Worm (Caenorhabditis elegans) whole organism, L1 larva: ENCODE data around the gene pept-1.
A peak's percentile ranks its signal among the peaks of the same experiment; 100 is the strongest.

ENCODE experiments used
- C04F5.9 ChIP-seq: sonication (generic microtip); optimal IDR thresholded peaks from 2 replicates; lab custom pipeline; 2016; ENCODE audit warnings: missing genetic modification characterization, missing compliant biosample characterization
- C34B4.2 ChIP-seq: sonication (generic microtip); optimal IDR thresholded peaks from 2 replicates; lab custom pipeline; 2017; ENCODE audit warnings: mild to moderate bottlenecking, missing genetic modification characterization, missing compliant biosample characterization
- blmp-1 ChIP-seq: fragments of 150-350 bp; optimal IDR thresholded peaks from 2 replicates; lab custom pipeline; 2014; ENCODE audit warnings: missing biosample characterization, missing genetic modification characterization
- dpl-1 ChIP-seq, 3 experiments: fragments of 150-350 bp in 2 of 3; sonication (generic microtip) in 1 of 3; optimal IDR thresholded peaks; 2 replicates each; lab custom pipeline; 2014 to 2017; ENCODE audit warnings: missing biosample characterization in 3 of 3, missing genetic modification characterization in 3 of 3, missing genetic modification reagents in 3 of 3
- dsc-1 ChIP-seq: sonication (generic microtip); optimal IDR thresholded peaks from 2 replicates; lab custom pipeline; 2016; ENCODE audit warnings: mild to moderate bottlenecking, missing genetic modification characterization, missing compliant biosample characterization
- efl-1 ChIP-seq, 4 experiments: fragments of 150-350 bp; optimal IDR thresholded peaks in 3 of 4; peaks in 1 of 4; 1 replicate in 1 of 4; 2 replicates in 3 of 4; lab custom pipeline; 2014; ENCODE audit warnings: missing biosample characterization in 2 of 4, missing genetic modification characterization in 2 of 4, missing genetic modification reagents in 2 of 4
- efl-3 ChIP-seq: fragments of 200-800 bp; sonication (Bioruptor generic); optimal IDR thresholded peaks from 2 replicates; lab custom pipeline; 2018; ENCODE audit warnings: mild to moderate bottlenecking, missing genetic modification characterization, missing compliant biosample characterization
- egl-13 ChIP-seq: sonication (generic microtip); optimal IDR thresholded peaks from 2 replicates; lab custom pipeline; 2016; ENCODE audit warnings: missing genotype, missing genetic modification reagents, missing genetic modification characterization, missing compliant biosample characterization
- egl-27 ChIP-seq, 2 experiments: fragments of 150-350 bp in 1 of 2; sonication (generic microtip); optimal IDR thresholded peaks; 3 replicates each; lab custom pipeline; 2017 to 2018; ENCODE audit warnings: missing biosample characterization in 2 of 2, missing genetic modification characterization in 2 of 2, missing genetic modification reagents in 2 of 2
- elt-2 ChIP-seq: sonication (generic microtip); optimal IDR thresholded peaks from 2 replicates; lab custom pipeline; 2016; ENCODE audit warnings: missing genetic modification characterization, mild to moderate bottlenecking, inconsistent platforms, missing compliant biosample characterization, missing genetic modification reagents
- elt-3 ChIP-seq, 6 experiments: fragments of 150-350 bp in 1 of 6; sonication (generic microtip); optimal IDR thresholded peaks; 2 replicates each; lab custom pipeline; 2017 to 2018; ENCODE audit warnings: missing biosample characterization in 6 of 6, missing genetic modification characterization in 6 of 6, inconsistent platforms in 1 of 6
- ets-5 ChIP-seq: fragments of 200-800 bp; sonication (Bioruptor generic); IDR thresholded peaks from 2 replicates; pipeline ENCODE4 v1.3.6; 2022; ENCODE audit warnings: missing genetic modification characterization, missing compliant biosample characterization
- fkh-10 ChIP-seq: sonication (generic microtip); optimal IDR thresholded peaks from 2 replicates; lab custom pipeline; 2017; ENCODE audit warnings: missing biosample characterization, missing genetic modification reagents, missing genetic modification characterization
- fkh-4 ChIP-seq: sonication (generic microtip); optimal IDR thresholded peaks from 2 replicates; lab custom pipeline; 2016; ENCODE audit warnings: missing compliant biosample characterization, missing genetic modification characterization, borderline replicate concordance
- fos-1 ChIP-seq: fragments of 150-350 bp; optimal IDR thresholded peaks from 2 replicates; lab custom pipeline; 2014; ENCODE audit warnings: missing biosample characterization, missing genetic modification characterization
- hlh-17 ChIP-seq: fragments of 200-800 bp; sonication (Bioruptor generic); optimal IDR thresholded peaks from 2 replicates; lab custom pipeline; 2018; ENCODE audit warnings: missing genetic modification characterization, mild to moderate bottlenecking, missing compliant biosample characterization, moderate library complexity, borderline replicate concordance
- irx-1 ChIP-seq: sonication (generic microtip); optimal IDR thresholded peaks from 2 replicates; lab custom pipeline; 2016; ENCODE audit warnings: missing genetic modification characterization, missing compliant biosample characterization
- jun-1 ChIP-seq: fragments of 150-350 bp; optimal IDR thresholded peaks from 2 replicates; lab custom pipeline; 2014; ENCODE audit warnings: missing biosample characterization, missing genetic modification reagents, missing genetic modification characterization
- lin-14 ChIP-seq: fragments of 200-800 bp; sonication (Bioruptor generic); optimal IDR thresholded peaks from 2 replicates; lab custom pipeline; 2018; ENCODE audit warnings: mild to moderate bottlenecking, missing genetic modification characterization, moderate library complexity, missing compliant biosample characterization
- lin-15B ChIP-seq: fragments of 150-350 bp; sonication (generic microtip); optimal IDR thresholded peaks from 3 replicates; lab custom pipeline; 2014; ENCODE audit warnings: missing biosample characterization, missing genetic modification characterization
- lin-35 ChIP-seq, 2 experiments: fragments of 150-350 bp; optimal IDR thresholded peaks; 2 replicates each; lab custom pipeline; 2014; ENCODE audit warnings: missing biosample characterization in 2 of 2, missing genetic modification characterization in 2 of 2, missing genetic modification reagents in 2 of 2
- lin-39 ChIP-seq: fragments of 150-350 bp; optimal IDR thresholded peaks from 2 replicates; lab custom pipeline; 2014; ENCODE audit warnings: missing biosample characterization, missing genetic modification reagents, missing genetic modification characterization
- lsy-2 ChIP-seq, 2 experiments: fragments of 150-350 bp; optimal IDR thresholded peaks; 2 replicates each; lab custom pipeline; 2014; ENCODE audit warnings: missing biosample characterization in 2 of 2, missing genetic modification characterization in 2 of 2
- nhr-12 ChIP-seq: sonication (generic microtip); optimal IDR thresholded peaks from 2 replicates; lab custom pipeline; 2017; ENCODE audit warnings: missing biosample characterization, missing genetic modification characterization
- nhr-237 ChIP-seq: fragments of 150-350 bp; optimal IDR thresholded peaks from 2 replicates; lab custom pipeline; 2014; ENCODE audit warnings: missing biosample characterization, missing genetic modification characterization
- nhr-28 ChIP-seq: fragments of 150-350 bp; optimal IDR thresholded peaks from 2 replicates; lab custom pipeline; 2014; ENCODE audit warnings: missing biosample characterization, missing genetic modification characterization
- nhr-47 ChIP-seq: sonication (generic microtip); optimal IDR thresholded peaks from 2 replicates; lab custom pipeline; 2016; ENCODE audit warnings: mild to moderate bottlenecking, missing genetic modification characterization, moderate library complexity, missing compliant biosample characterization
- nhr-71 ChIP-seq: sonication (generic microtip); optimal IDR thresholded peaks from 2 replicates; lab custom pipeline; 2016; ENCODE audit warnings: mild to moderate bottlenecking, missing genetic modification characterization, moderate library complexity, missing compliant biosample characterization
- pag-3 ChIP-seq: sonication (generic microtip); optimal IDR thresholded peaks from 2 replicates; lab custom pipeline; 2017; ENCODE audit warnings: missing genetic modification characterization, mild to moderate bottlenecking, missing compliant biosample characterization, antibody characterized with exemption, borderline replicate concordance; ENCODE audit not compliant: insufficient read depth
- pax-3 ChIP-seq: fragments of 200-800 bp; sonication (Bioruptor generic); optimal IDR thresholded peaks from 2 replicates; lab custom pipeline; 2018; ENCODE audit warnings: mild to moderate bottlenecking, missing genetic modification characterization, moderate library complexity, missing compliant biosample characterization
- rnt-1 ChIP-seq: sonication (generic microtip); optimal IDR thresholded peaks from 2 replicates; lab custom pipeline; 2016; ENCODE audit warnings: mild to moderate bottlenecking, missing genetic modification characterization, moderate library complexity, missing compliant biosample characterization
- snu-23 ChIP-seq: sonication (generic microtip); optimal IDR thresholded peaks from 2 replicates; lab custom pipeline; 2016; ENCODE audit warnings: missing genetic modification characterization, missing compliant biosample characterization
- sox-4 ChIP-seq: sonication (generic microtip); optimal IDR thresholded peaks from 2 replicates; lab custom pipeline; 2016; ENCODE audit warnings: missing genetic modification characterization, missing compliant biosample characterization
- sptf-1 ChIP-seq: fragments of 150-350 bp; optimal IDR thresholded peaks from 2 replicates; lab custom pipeline; 2014; ENCODE audit warnings: missing biosample characterization, missing genetic modification characterization
- tlp-1 ChIP-seq: fragments of 150-350 bp; optimal IDR thresholded peaks from 2 replicates; lab custom pipeline; 2014; ENCODE audit warnings: missing biosample characterization, missing genetic modification characterization
- unc-130 ChIP-seq: fragments of 150-350 bp; optimal IDR thresholded peaks from 2 replicates; lab custom pipeline; 2017; ENCODE audit warnings: missing biosample characterization, missing genetic modification characterization, inconsistent platforms
- unc-62 ChIP-seq: fragments of 150-350 bp; optimal IDR thresholded peaks from 2 replicates; lab custom pipeline; 2014; ENCODE audit warnings: missing biosample characterization, missing genetic modification reagents, missing genetic modification characterization
- unc-86 ChIP-seq: sonication (generic microtip); optimal IDR thresholded peaks from 2 replicates; lab custom pipeline; 2016; ENCODE audit warnings: missing genetic modification characterization, missing compliant biosample characterization
- unc-98 ChIP-seq: fragments of 200-800 bp; sonication (Bioruptor generic); IDR thresholded peaks from 2 replicates; pipeline ENCODE4 v1.3.6; 2022; ENCODE audit warnings: missing genetic modification characterization, missing compliant biosample characterization
- vab-15 ChIP-seq: sonication (generic microtip); optimal IDR thresholded peaks from 2 replicates; lab custom pipeline; 2017; ENCODE audit warnings: missing genotype, mild to moderate bottlenecking, missing genetic modification characterization, missing compliant biosample characterization
- zag-1 ChIP-seq: fragments of 150-350 bp; optimal IDR thresholded peaks from 2 replicates; lab custom pipeline; 2014; ENCODE audit warnings: missing biosample characterization, missing genetic modification characterization
- ztf-11 ChIP-seq, 2 experiments: sonication (generic microtip); optimal IDR thresholded peaks; 2 replicates each; lab custom pipeline; 2016 to 2017; ENCODE audit warnings: missing genetic modification characterization in 2 of 2, missing biosample characterization in 1 of 2, missing compliant biosample characterization in 1 of 2
- ztf-4 ChIP-seq: fragments of 150-350 bp; optimal IDR thresholded peaks from 2 replicates; lab custom pipeline; 2014; ENCODE audit warnings: missing biosample characterization, missing genetic modification characterization

pept-1 gene

ce11 chrX:6505008-6505407, 48.3 kb downstream of the pept-1 start, which contains the start of gene cdf-1 (continued):
- TF ChIP-seq lin-39 (no peak), pax-3 (tag; lab: Kevin White, UChicago) (no peak), fos-1 (tag; lab: Kevin White, UChicago) (no peak), zag-1 (tag; lab: Kevin White, UChicago) (no peak), sox-4 (tag; lab: Kevin White, UChicago) (no peak), elt-3 (tag; optimal IDR thresholded peaks at IDR 0.05; lab: Kevin White, UChicago) (no peak), rnt-1 (tag; lab: Kevin White, UChicago) (no peak), nhr-47 (tag; lab: Kevin White, UChicago) (peak; percentile 14), ztf-11 (tag; optimal IDR thresholded peaks at IDR 0.05; lab: Kevin White, UChicago) (no peak), nhr-12 (tag; lab: Kevin White, UChicago) (no peak), irx-1 (tag; lab: Kevin White, UChicago) (no peak), snu-23 (GFP tag; lab: Kevin White, UChicago) (peak; percentile 45), fkh-4 (tag; lab: Kevin White, UChicago) (no peak), vab-15 (tag; lab: Kevin White, UChicago) (no peak), nhr-237 (tag; lab: Kevin White, UChicago) (no peak), unc-62 (GFP tag; lab: Kevin White, UChicago) (no peak), hlh-17 (GFP tag; lab: Kevin White, UChicago) (no peak), egl-13 (tag; lab: Kevin White, UChicago) (no peak), egl-27 (tag; optimal IDR thresholded peaks at IDR 0.05; lab: Kevin White, UChicago) (no peak), sptf-1 (tag; lab: Kevin White, UChicago) (no peak), efl-1 (optimal IDR thresholded peaks at IDR 0.05; lab: Kevin White, UChicago) (peak; percentile 6 to 19), efl-1 (GFP tag; optimal IDR thresholded peaks at IDR 0.05 in 1 of 2; lab: Kevin White, UChicago) (peak in 1 of 2 experiments; percentile 22), ets-5 (GFP tag; lab: Robert Waterston, UW) (no peak), fkh-10 (GFP tag; lab: Kevin White, UChicago) (no peak), nhr-28 (tag; lab: Kevin White, UChicago) (no peak), tlp-1 (tag; lab: Kevin White, UChicago) (no peak), unc-86 (tag; lab: Kevin White, UChicago) (no peak), dsc-1 (tag; lab: Kevin White, UChicago) (no peak), blmp-1 (tag; lab: Kevin White, UChicago) (peak; percentile 70), dpl-1 (GFP tag; optimal IDR thresholded peaks at IDR 0.05; lab: Kevin White, UChicago) (peak in 2 of 3 experiments; percentile 33 to 49), unc-98 (no peak)

- TF ChIP-seq blmp-1 (tag; lab: Kevin White, UChicago) (peak; percentile 65), efl-1 (optimal IDR thresholded peaks at IDR 0.05; lab: Kevin White, UChicago) (no peak), efl-1 (GFP tag; optimal IDR thresholded peaks at IDR 0.05 in 1 of 2; lab: Kevin White, UChicago) (peak in 1 of 2 experiments; percentile 48), efl-3 (no peak)
- TF ChIP-seq, all 84 proteins: peak for 2
Observed at ce11 chrX:6505662-6506061, 49.0 kb downstream of the pept-1 start, which contains the start of gene glr-8. Gene glr-8, plus strand, starts transcription at chrX:6505980.

ce11 chrX:6507734-6508133, 51.1 kb downstream of the pept-1 start:
- TF ChIP-seq jun-1 (tag; lab: Kevin White, UChicago) = no peak
- peak; percentile 0 for TF ChIP-seq rnt-1 (tag; lab: Kevin White, UChicago)

ce11 chrX:6509813-6510212, 53.1 kb downstream of the pept-1 start:
- TF ChIP-seq pag-3 (tag; lab: Kevin White, UChicago) (peak; percentile 16), lsy-2 (tag; optimal IDR thresholded peaks at IDR 0.05; lab: Kevin White, UChicago) (peak in 1 of 2 experiments; percentile 14), rnt-1 (tag; lab: Kevin White, UChicago) (peak; percentile 47), lin-15B (no peak), snu-23 (GFP tag; lab: Kevin White, UChicago) (peak; percentile 24), C04F5.9 (tag; lab: Kevin White, UChicago) (no peak), unc-130 (tag; lab: Kevin White, UChicago) (peak; percentile 66), lin-14 (peak; percentile 72), elt-2 (tag; lab: Kevin White, UChicago) (no peak), C34B4.2 (tag; lab: Kevin White, UChicago) (no peak), nhr-71 (tag; lab: Kevin White, UChicago) (peak; percentile 65), lin-35 (GFP tag; optimal IDR thresholded peaks at IDR 0.05; lab: Kevin White, UChicago) (no peak), jun-1 (tag; lab: Kevin White, UChicago) (no peak), ztf-4 (peak; percentile 3), nhr-237 (tag; lab: Kevin White, UChicago) (no peak), dpl-1 (GFP tag; optimal IDR thresholded peaks at IDR 0.05; lab: Kevin White, UChicago) (no peak)
